Fruit fly (Drosophila melanogaster) whole organism, pupa: ENCODE measurements around the gene Prp39.

Experiments
- CG34367 ChIP-seq: fragments of 200-800 bp; sonication (Bioruptor generic); optimal IDR thresholded peaks from 2 replicates; lab custom pipeline; 2018; ENCODE audit warnings: missing biosample characterization, mild to moderate bottlenecking, missing genetic modification characterization
- CG8159 ChIP-seq: fragments of 200-800 bp; sonication (Bioruptor generic); optimal IDR thresholded peaks from 3 replicates; lab custom pipeline; 2018; ENCODE audit warnings: missing biosample characterization, mild to moderate bottlenecking, missing genetic modification characterization, moderate library complexity
- CG8301 ChIP-seq: fragments of 200-800 bp; sonication (Bioruptor generic); optimal IDR thresholded peaks from 2 replicates; lab custom pipeline; 2018; ENCODE audit warnings: missing biosample characterization, mild to moderate bottlenecking, missing genetic modification characterization
- EcR ChIP-seq: fragments of 200-800 bp; sonication (Bioruptor generic); optimal IDR thresholded peaks from 3 replicates; lab custom pipeline; 2019; ENCODE audit warnings: missing biosample characterization, missing genetic modification characterization, mild to moderate bottlenecking, moderate library complexity, missing genetic modification reagents
- Ets98B ChIP-seq: fragments of 200-800 bp; sonication (Bioruptor generic); IDR thresholded peaks from 2 replicates; pipeline ENCODE4 v1.3.6; 2022; ENCODE audit warnings: missing biosample characterization, missing genetic modification characterization
- Pif1A ChIP-seq: fragments of 200-800 bp; sonication (Bioruptor generic); optimal IDR thresholded peaks from 3 replicates; lab custom pipeline; 2016; ENCODE audit warnings: missing biosample characterization, missing genetic modification characterization
- fd96Ca ChIP-seq: fragments of 200-800 bp; sonication (Bioruptor generic); IDR thresholded peaks from 3 replicates; pipeline ENCODE4 v1.3.6; 2022; ENCODE audit warnings: missing biosample characterization, missing genetic modification characterization
- rn ChIP-seq: fragments of 200-800 bp; sonication (Bioruptor generic); IDR thresholded peaks from 2 replicates; pipeline ENCODE4 v1.3.6; 2022; ENCODE audit warnings: missing biosample characterization, missing genetic modification characterization

DNA sequence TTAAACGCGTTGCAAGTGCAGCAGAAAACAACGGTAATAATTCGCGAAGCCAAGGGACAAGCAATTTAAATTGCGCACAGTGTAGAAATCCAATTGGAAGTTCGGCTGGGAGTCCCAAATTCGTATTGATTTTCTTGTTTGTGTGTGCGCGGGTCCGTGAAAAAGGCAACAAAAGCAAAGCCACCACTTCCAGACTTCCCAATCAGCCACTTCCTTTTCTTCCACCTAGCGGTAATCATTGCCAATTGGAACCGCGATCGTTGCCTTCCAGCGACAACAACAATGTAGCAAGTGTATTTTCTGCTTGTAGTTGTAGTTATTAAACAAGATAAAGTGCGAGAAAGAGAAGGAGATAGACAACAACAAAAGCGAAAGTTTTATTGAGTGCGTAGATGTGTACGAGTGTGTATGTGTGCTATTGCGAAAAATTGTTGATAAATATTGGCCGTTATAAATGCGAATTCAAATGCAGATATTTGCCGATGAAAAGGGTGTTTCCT is 33.5 kb downstream of the Prp39 start:
- TF ChIP-seq CG34367 (tag; lab: Kevin White, UChicago), result no peak
- TF ChIP-seq Pif1A (GFP tag; lab: Kevin White, UChicago), result no peak
- TF ChIP-seq EcR (GFP tag; lab: Kevin White, UChicago), result peak; percentile 65
- no peak for TF ChIP-seq fd96Ca (GFP tag; lab: Robert Waterston, UW)
- no peak for TF ChIP-seq CG8301 (tag; lab: Kevin White, UChicago)
- no peak for TF ChIP-seq rn (GFP tag; lab: Robert Waterston, UW)
- TF ChIP-seq CG8159 (tag; lab: Kevin White, UChicago), result no peak
- TF ChIP-seq Ets98B (GFP tag; lab: Robert Waterston, UW), result no peak
